Fruit fly (Drosophila melanogaster): ENCODE measurements around the gene GCS1.

GCS1 gene

DNA sequence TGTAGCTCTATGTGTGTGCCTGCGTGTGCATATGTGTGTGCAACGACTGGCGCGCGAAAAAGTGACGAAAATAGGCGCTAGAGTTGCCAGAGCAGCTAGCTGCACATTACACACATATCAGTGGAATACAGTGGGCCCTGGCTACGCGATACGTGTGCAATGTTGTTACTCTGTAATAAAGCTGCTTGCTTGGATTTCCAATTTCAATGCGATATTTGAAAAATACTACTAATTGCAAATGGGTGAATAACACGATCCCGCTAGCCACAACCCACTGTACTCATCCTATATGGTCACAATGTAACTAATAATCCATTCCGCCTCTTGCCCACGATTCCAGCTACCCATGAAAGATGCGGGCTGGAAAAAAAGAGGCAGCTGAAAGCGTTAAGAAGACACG, 3.5 kb upstream of the GCS1 start (continued):
- peak; percentile 18 for TF ChIP-seq pzg (GFP tag; optimal IDR thresholded peaks at IDR 0.05)
- TF ChIP-seq dpn (GFP tag; optimal IDR thresholded peaks at IDR 0.05) = peak; percentile 94 to 97
- TF ChIP-seq tio (GFP tag; optimal IDR thresholded peaks at IDR 0.05) = no peak
- peak; percentile 82 for TF ChIP-seq CG9437 (GFP tag; optimal IDR thresholded peaks at IDR 0.05)
- TF ChIP-seq Fer3 (tag; optimal IDR thresholded peaks at IDR 0.05) = peak; percentile 92
- TF ChIP-seq H2.0 (GFP tag; IDR thresholded peaks at IDR 0.05) = peak; percentile 95
- TF ChIP-seq ci (GFP tag; IDR thresholded peaks at IDR 0.05) = peak; percentile 98
- TF ChIP-seq CG10959 (GFP tag; IDR thresholded peaks at IDR 0.05) = peak; percentile 88
- TF ChIP-seq mld (GFP tag; IDR thresholded peaks at IDR 0.05; ENCODE audit: partially characterized antibody) = no peak
- no peak for TF ChIP-seq CG42726 (GFP tag; IDR thresholded peaks at IDR 0.05; ENCODE audit: partially characterized antibody)
- TF ChIP-seq CG16815 (GFP tag; optimal IDR thresholded peaks at IDR 0.05) = peak; percentile 92
- peak; percentile 93 for TF ChIP-seq nmo (GFP tag; optimal IDR thresholded peaks at IDR 0.05)
- TF ChIP-seq crc (GFP tag; optimal IDR thresholded peaks at IDR 0.05) = peak; percentile 87
- no peak for TF ChIP-seq CG34224 (GFP tag; IDR thresholded peaks at IDR 0.05; ENCODE audit: partially characterized antibody)
- TF ChIP-seq Ssrp (tag; optimal IDR thresholded peaks at IDR 0.05) = peak; percentile 89
- peak; percentile 89 for TF ChIP-seq repo (GFP tag; optimal IDR thresholded peaks at IDR 0.05)
- TF ChIP-seq btn (GFP tag; optimal IDR thresholded peaks at IDR 0.05) = peak; percentile 89
- TF ChIP-seq gro (GFP tag; optimal IDR thresholded peaks at IDR 0.05) = peak; percentile 86
- TF ChIP-seq sd (tag; optimal IDR thresholded peaks at IDR 0.05) = peak; percentile 70
- no peak for TF ChIP-seq unc-4 (GFP tag; IDR thresholded peaks at IDR 0.05; ENCODE audit: partially characterized antibody)
- peak; percentile 89 for TF ChIP-seq al (GFP tag; IDR thresholded peaks at IDR 0.05)
- TF ChIP-seq Optix (GFP tag; IDR thresholded peaks at IDR 0.05) = peak; percentile 95
- TF ChIP-seq CG31365 (tag; optimal IDR thresholded peaks at IDR 0.05) = peak; percentile 78
- peak; percentile 89 to 92 for TF ChIP-seq Hr51 (GFP tag; optimal IDR thresholded peaks at IDR 0.05)
- TF ChIP-seq CG17802 (tag; optimal IDR thresholded peaks at IDR 0.05) = peak; percentile 76
- TF ChIP-seq CG12104 (GFP tag; optimal IDR thresholded peaks at IDR 0.05) = peak; percentile 81
- peak; percentile 81 for TF ChIP-seq fd64A (GFP tag; optimal IDR thresholded peaks at IDR 0.05)
- TF ChIP-seq cad (GFP tag; optimal IDR thresholded peaks at IDR 0.05) = no peak
- TF ChIP-seq twi (tag; optimal IDR thresholded peaks at IDR 0.05) = peak; percentile 72
- TF ChIP-seq CG13775 (GFP tag; optimal IDR thresholded peaks at IDR 0.05) = peak; percentile 86
- TF ChIP-seq CG6791 (GFP tag; IDR thresholded peaks at IDR 0.05; ENCODE audit: partially characterized antibody) = no peak
- peak; percentile 12 for TF ChIP-seq MESR4 (GFP tag; optimal IDR thresholded peaks at IDR 0.05)
- TF ChIP-seq dan (GFP tag; IDR thresholded peaks at IDR 0.05) = peak; percentile 74
- peak; percentile 96 for TF ChIP-seq zfh1 (GFP tag; IDR thresholded peaks at IDR 0.05)
- TF ChIP-seq CG11398 (GFP tag; optimal IDR thresholded peaks at IDR 0.05) = peak; percentile 87
- peak; percentile 97 for TF ChIP-seq Antp (GFP tag; optimal IDR thresholded peaks at IDR 0.05)
- TF ChIP-seq CG3726 (GFP tag; IDR thresholded peaks at IDR 0.05) = peak; percentile 92
- peak; percentile 89 for TF ChIP-seq phol (tag; optimal IDR thresholded peaks at IDR 0.05)
- no peak for TF ChIP-seq CG2116 (GFP tag; optimal IDR thresholded peaks at IDR 0.05)
- peak; percentile 93 for TF ChIP-seq gce (GFP tag; IDR thresholded peaks at IDR 0.05)
- TF ChIP-seq E2f2 (GFP tag; IDR thresholded peaks at IDR 0.05) = peak; percentile 78
- TF ChIP-seq ase (GFP tag; IDR thresholded peaks at IDR 0.05) = peak; percentile 95
- peak; percentile 91 for TF ChIP-seq CG10543 (GFP tag; optimal IDR thresholded peaks at IDR 0.05)
- peak; percentile 88 for TF ChIP-seq NC2β (GFP tag; optimal IDR thresholded peaks at IDR 0.05)
- TF ChIP-seq rib (GFP tag; IDR thresholded peaks at IDR 0.05) = peak; percentile 83
- TF ChIP-seq Hr78 (GFP tag; optimal IDR thresholded peaks at IDR 0.05) = peak in 1 of 2 experiments; percentile 56
- no peak for TF ChIP-seq Jarid2 (GFP tag; optimal IDR thresholded peaks at IDR 0.05)
- TF ChIP-seq CG3995 (GFP tag; optimal IDR thresholded peaks at IDR 0.05) = peak; percentile 71
- TF ChIP-seq crol (GFP tag; IDR thresholded peaks at IDR 0.05) = peak; percentile 60
- TF ChIP-seq org-1 (GFP tag; optimal IDR thresholded peaks at IDR 0.05) = peak; percentile 93
- TF ChIP-seq CG11085 (GFP tag; IDR thresholded peaks at IDR 0.05) = peak; percentile 91
